Fruit fly (Drosophila melanogaster) whole organism, embryonic: ENCODE measurements around the gene Jhbp13.
A peak's percentile ranks its signal among the peaks of the same experiment; 100 is the strongest.

ENCODE experiments used
- Ada2b ChIP-seq: fragments of 200-800 bp; sonication (Bioruptor generic); IDR thresholded peaks from 2 replicates; pipeline ENCODE4 v1.3.6; 2022; ENCODE audit warnings: missing biosample characterization, missing genetic modification characterization
- CG10147 ChIP-seq: fragments of 200-800 bp; sonication (Bioruptor generic); optimal IDR thresholded peaks from 2 replicates; lab custom pipeline; 2019; ENCODE audit warnings: missing biosample characterization, mild to moderate bottlenecking, missing genetic modification characterization, moderate library complexity
- CG12391 ChIP-seq: fragments of 200-800 bp; sonication (Bioruptor generic); optimal IDR thresholded peaks from 3 replicates; lab custom pipeline; 2018; ENCODE audit warnings: missing biosample characterization, mild to moderate bottlenecking, missing genetic modification characterization, moderate library complexity
- CG12744 ChIP-seq: fragments of 200-800 bp; sonication (Bioruptor generic); optimal IDR thresholded peaks from 2 replicates; lab custom pipeline; 2016; ENCODE audit warnings: missing biosample characterization, missing genetic modification characterization
- CG13287 ChIP-seq: fragments of 200-800 bp; sonication (Bioruptor generic); IDR thresholded peaks from 2 replicates; pipeline ENCODE4 v1.3.6; 2022; ENCODE audit warnings: missing biosample characterization, missing genetic modification characterization; ENCODE audit not compliant: partially characterized antibody
- CG13624 ChIP-seq: fragments of 200-800 bp; sonication (Bioruptor generic); optimal IDR thresholded peaks from 2 replicates; lab custom pipeline; 2016; ENCODE audit warnings: missing biosample characterization, missing genetic modification characterization
- CG14441 ChIP-seq: fragments of 200-800 bp; sonication (Bioruptor generic); IDR thresholded peaks from 2 replicates; pipeline ENCODE4 v1.3.6; 2022; ENCODE audit warnings: missing biosample characterization, missing genetic modification characterization
- CG16779 ChIP-seq: fragments of 200-800 bp; sonication (Bioruptor generic); IDR thresholded peaks from 2 replicates; pipeline ENCODE4 v1.3.6; 2022; ENCODE audit warnings: missing biosample characterization, missing genetic modification characterization
- CG16863 ChIP-seq: fragments of 200-800 bp; sonication (Bioruptor generic); optimal IDR thresholded peaks from 3 replicates; lab custom pipeline; 2016; ENCODE audit warnings: missing biosample characterization, missing genetic modification characterization
- CG17568 ChIP-seq: fragments of 200-800 bp; sonication (Bioruptor generic); optimal IDR thresholded peaks from 2 replicates; lab custom pipeline; 2018; ENCODE audit warnings: missing biosample characterization, mild to moderate bottlenecking, missing genetic modification characterization, moderate library complexity
- CG17912 ChIP-seq: fragments of 200-800 bp; sonication (Bioruptor generic); optimal IDR thresholded peaks from 2 replicates; lab custom pipeline; 2018; ENCODE audit warnings: missing biosample characterization, mild to moderate bottlenecking, missing genetic modification characterization
- CG3407 ChIP-seq: fragments of 200-800 bp; sonication (Bioruptor generic); optimal IDR thresholded peaks from 2 replicates; lab custom pipeline; 2018; ENCODE audit warnings: missing biosample characterization, mild to moderate bottlenecking, missing genetic modification characterization
- CG4328 ChIP-seq: fragments of 200-800 bp; sonication (Bioruptor generic); optimal IDR thresholded peaks from 3 replicates; lab custom pipeline; 2017; ENCODE audit warnings: missing biosample characterization, missing genetic modification reagents, missing genetic modification characterization
- CG7372 ChIP-seq: fragments of 200-800 bp; sonication (Bioruptor generic); IDR thresholded peaks from 2 replicates; pipeline ENCODE4 v1.3.6; 2022; ENCODE audit warnings: missing biosample characterization, missing genetic modification characterization
- Dad ChIP-seq: fragments of 200-800 bp; sonication (Bioruptor generic); optimal IDR thresholded peaks from 3 replicates; lab custom pipeline; 2016; ENCODE audit warnings: missing biosample characterization, missing genetic modification characterization
- Dip2 ChIP-seq: fragments of 200-800 bp; sonication (Bioruptor generic); IDR thresholded peaks from 2 replicates; pipeline ENCODE4 v1.3.6; 2022; ENCODE audit warnings: missing biosample characterization, missing genetic modification characterization
- Dip3 ChIP-seq: fragments of 200-800 bp; sonication (Bioruptor generic); optimal IDR thresholded peaks from 3 replicates; lab custom pipeline; 2016; ENCODE audit warnings: missing biosample characterization, missing genetic modification characterization
- ERR ChIP-seq: fragments of 200-800 bp; sonication (Bioruptor generic); optimal IDR thresholded peaks from 2 replicates; lab custom pipeline; 2016; ENCODE audit warnings: missing biosample characterization, missing genetic modification characterization
- Elba2 ChIP-seq: fragments of 200-800 bp; sonication (Bioruptor generic); optimal IDR thresholded peaks from 3 replicates; lab custom pipeline; 2016; ENCODE audit warnings: missing biosample characterization, missing genetic modification characterization
- Ets65A ChIP-seq: fragments of 200-800 bp; sonication (Bioruptor generic); peaks from one replicate; lab custom pipeline; 2016; ENCODE audit warnings: missing biosample characterization, missing genetic modification characterization
- HLH4C ChIP-seq: fragments of 200-800 bp; sonication (Bioruptor generic); IDR thresholded peaks from 3 replicates; pipeline ENCODE4 v1.3.6; 2022; ENCODE audit warnings: missing biosample characterization, missing genetic modification characterization; ENCODE audit not compliant: partially characterized antibody
- HLH54F ChIP-seq: fragments of 200-800 bp; sonication (Bioruptor generic); optimal IDR thresholded peaks from 3 replicates; lab custom pipeline; 2016; ENCODE audit warnings: missing biosample characterization, missing genetic modification characterization
- Hmr ChIP-seq: fragments of 200-800 bp; sonication (Bioruptor generic); optimal IDR thresholded peaks from 3 replicates; lab custom pipeline; 2017; ENCODE audit warnings: mild to moderate bottlenecking, missing biosample characterization, missing genetic modification reagents, missing genetic modification characterization
- Nf-YC ChIP-seq: fragments of 200-800 bp; optimal IDR thresholded peaks from 3 replicates; lab custom pipeline; 2019; ENCODE audit warnings: missing biosample characterization, mild to moderate bottlenecking, missing genetic modification characterization, moderate library complexity
- Oli ChIP-seq: fragments of 200-800 bp; sonication (Bioruptor generic); optimal IDR thresholded peaks from 2 replicates; lab custom pipeline; 2018; ENCODE audit warnings: missing biosample characterization, mild to moderate bottlenecking, missing genetic modification characterization, moderate library complexity
- Sin3A ChIP-seq: fragments of >200 bp; optimal IDR thresholded peaks from 2 replicates; lab custom pipeline; 2018
- Trl ChIP-seq, 3 experiments: fragments of >200 bp in 2 of 3; fragments of 200-800 bp in 1 of 3; sonication (Bioruptor generic) in 1 of 3; optimal IDR thresholded peaks; 2 replicates in 1 of 3; 3 replicates in 2 of 3; lab custom pipeline; 2016 to 2017; ENCODE audit warnings: missing biosample characterization in 1 of 3, missing genetic modification characterization in 1 of 3
- ac ChIP-seq: fragments of 200-800 bp; sonication (Bioruptor generic); optimal IDR thresholded peaks from 3 replicates; lab custom pipeline; 2017; ENCODE audit warnings: missing biosample characterization, mild to moderate bottlenecking, missing genetic modification characterization
- ash1 ChIP-seq: fragments of 200-800 bp; sonication (Bioruptor generic); optimal IDR thresholded peaks from 2 replicates; lab custom pipeline; 2018; ENCODE audit warnings: missing biosample characterization, mild to moderate bottlenecking, missing genetic modification characterization
- bab2 ChIP-seq: fragments of 200-800 bp; sonication (Bioruptor generic); optimal IDR thresholded peaks from 2 replicates; lab custom pipeline; 2016; ENCODE audit warnings: missing biosample characterization, missing genetic modification characterization
- cad ChIP-seq: fragments of >200 bp; optimal IDR thresholded peaks from 2 replicates; lab custom pipeline; 2017; ENCODE audit warnings: missing biosample characterization, missing genetic modification characterization
- caup ChIP-seq: fragments of 200-800 bp; sonication (Bioruptor generic); optimal IDR thresholded peaks from 3 replicates; lab custom pipeline; 2017; ENCODE audit warnings: missing biosample characterization, mild to moderate bottlenecking, missing genetic modification characterization, moderate library complexity; ENCODE audit not compliant: severe bottlenecking
- chm ChIP-seq: fragments of 200-800 bp; sonication (Bioruptor generic); IDR thresholded peaks from 2 replicates; pipeline ENCODE4 v1.3.6; 2022; ENCODE audit warnings: missing biosample characterization, missing genetic modification characterization
- crol ChIP-seq: fragments of 200-800 bp; sonication (Bioruptor generic); IDR thresholded peaks from 2 replicates; pipeline ENCODE4 v1.3.6; 2022; ENCODE audit warnings: missing biosample characterization, missing genetic modification characterization
- dan ChIP-seq: fragments of 200-800 bp; sonication (Bioruptor generic); IDR thresholded peaks from 2 replicates; pipeline ENCODE4 v1.3.6; 2022; ENCODE audit warnings: missing biosample characterization, missing genetic modification characterization
- dm ChIP-seq: fragments of 200-800 bp; sonication (Bioruptor generic); optimal IDR thresholded peaks from 3 replicates; lab custom pipeline; 2016; ENCODE audit warnings: missing biosample characterization, missing genetic modification characterization
- dpn ChIP-seq, 2 experiments: fragments of 200-800 bp; sonication (Bioruptor generic); optimal IDR thresholded peaks; 3 replicates each; lab custom pipeline; 2016; ENCODE audit warnings: missing biosample characterization in 2 of 2, missing genetic modification characterization in 2 of 2
- eve ChIP-seq, 2 experiments: fragments of >200 bp; optimal IDR thresholded peaks; 2 replicates each; lab custom pipeline; 2017; ENCODE audit warnings: missing biosample characterization in 2 of 2, missing genetic modification characterization in 2 of 2
- gt ChIP-seq: fragments of 200-800 bp; sonication (Bioruptor generic); IDR thresholded peaks from 2 replicates; pipeline ENCODE4 v1.3.6; 2022; ENCODE audit warnings: missing biosample characterization, missing genetic modification characterization
- inv ChIP-seq: fragments of 200-800 bp; sonication (Bioruptor generic); IDR thresholded peaks from 2 replicates; pipeline ENCODE4 v1.3.6; 2022; ENCODE audit warnings: missing biosample characterization, missing genetic modification characterization; ENCODE audit not compliant: partially characterized antibody
- klu ChIP-seq: fragments of 200-800 bp; sonication (Bioruptor generic); IDR thresholded peaks from 2 replicates; pipeline ENCODE4 v1.3.6; 2022; ENCODE audit warnings: missing biosample characterization, missing genetic modification characterization
- lov ChIP-seq, 2 experiments: fragments of 200-800 bp in 1 of 2; fragments of >200 bp in 1 of 2; sonication (Bioruptor generic) in 1 of 2; IDR thresholded peaks in 1 of 2; optimal IDR thresholded peaks in 1 of 2; 2 replicates in 1 of 2; 3 replicates in 1 of 2; pipeline versions ENCODE4 v1.3.6 to Lab custom; 2017 to 2022; ENCODE audit warnings: missing biosample characterization in 1 of 2, missing genetic modification characterization in 1 of 2
- oc ChIP-seq: fragments of 200-800 bp; sonication (Bioruptor generic); optimal IDR thresholded peaks from 2 replicates; lab custom pipeline; 2018; ENCODE audit warnings: missing biosample characterization, mild to moderate bottlenecking, missing genetic modification characterization, moderate library complexity
- pan ChIP-seq, 4 experiments: fragments of >200 bp in 3 of 4; fragments of 200-800 bp in 1 of 4; sonication (Bioruptor generic) in 1 of 4; optimal IDR thresholded peaks in 3 of 4; IDR thresholded peaks in 1 of 4; 2 replicates each; pipeline versions ENCODE4 v1.3.6 to Lab custom; 2017 to 2022; ENCODE audit warnings: missing biosample characterization in 2 of 4, missing genetic modification characterization in 2 of 4, mixed read lengths in 1 of 4
- pzg ChIP-seq: fragments of 200-800 bp; sonication (Bioruptor generic); optimal IDR thresholded peaks from 3 replicates; lab custom pipeline; 2018; ENCODE audit warnings: missing biosample characterization, mild to moderate bottlenecking, missing genetic modification characterization, moderate library complexity
- ssp ChIP-seq: fragments of 200-800 bp; sonication (Bioruptor generic); IDR thresholded peaks from 2 replicates; pipeline ENCODE4 v1.3.6; 2022; ENCODE audit warnings: missing biosample characterization, missing genetic modification characterization
- tin ChIP-seq: fragments of 200-800 bp; sonication (Bioruptor generic); optimal IDR thresholded peaks from 3 replicates; lab custom pipeline; 2016; ENCODE audit warnings: missing biosample characterization, missing genetic modification characterization
- z ChIP-seq: fragments of 200-800 bp; sonication (Bioruptor generic); IDR thresholded peaks from 3 replicates; pipeline ENCODE4 v1.3.6; 2022; ENCODE audit warnings: missing biosample characterization, missing genetic modification characterization
- zfh1 ChIP-seq: fragments of 200-800 bp; sonication (Bioruptor generic); IDR thresholded peaks from 3 replicates; pipeline ENCODE4 v1.3.6; 2022; ENCODE audit warnings: missing biosample characterization, missing genetic modification characterization

Jhbp13 gene

DNA sequence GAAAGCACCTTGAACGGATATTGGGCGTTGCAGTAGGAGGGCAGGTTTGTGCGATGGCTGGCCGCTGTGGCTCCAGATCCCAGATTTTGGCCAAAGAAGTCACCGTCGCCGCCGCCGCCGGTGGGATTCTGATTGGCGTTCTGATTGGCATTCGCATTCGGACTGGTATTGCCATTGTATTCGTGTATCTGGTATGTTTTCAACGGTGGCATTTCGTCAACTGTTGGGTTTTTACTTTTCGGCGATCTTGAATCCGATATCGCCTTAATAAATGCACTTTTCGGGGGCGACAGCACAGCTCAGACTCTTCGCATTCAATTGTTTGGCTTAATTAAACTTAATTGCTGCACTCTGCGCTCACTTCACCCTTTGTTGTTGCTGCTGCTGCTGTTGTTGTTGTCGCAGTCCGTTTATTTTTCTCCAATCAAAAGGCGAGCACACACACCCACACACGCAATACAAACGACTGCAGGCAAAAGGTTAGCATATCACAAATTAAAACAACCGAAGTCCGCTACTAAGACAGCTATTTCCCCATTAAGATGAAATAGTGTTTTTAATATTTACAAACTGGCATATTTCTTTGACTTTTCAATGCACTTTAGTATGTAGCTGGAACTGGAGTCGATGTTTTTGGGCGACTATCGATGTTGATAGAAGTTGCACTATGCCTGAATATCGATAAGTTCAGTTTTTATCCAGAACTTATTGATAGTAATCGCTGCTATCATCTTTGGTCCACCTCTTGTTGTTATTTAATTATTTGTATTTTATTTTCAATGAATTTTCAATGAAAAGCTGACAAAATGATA is 20.3 kb upstream of the Jhbp13 start, which contains the start of the genes CG9426 and mRF1 (continued):
- TF ChIP-seq eve (GFP tag; optimal IDR thresholded peaks at IDR 0.05; lab: Kevin White, UChicago) (no peak), Oli (no peak), CG4328 (GFP tag; lab: Kevin White, UChicago) (no peak), zfh1 (no peak), chm (no peak), ERR (GFP tag; lab: Kevin White, UChicago) (peak; percentile 27), Dip2 (no peak), inv (peak; percentile 96), gt (GFP tag; lab: Robert Waterston, UW) (no peak), CG12391 (peak; percentile 50), ash1 (GFP tag; lab: Kevin White, UChicago) (no peak), CG17568 (GFP tag; lab: Kevin White, UChicago) (no peak), pzg (GFP tag; lab: Kevin White, UChicago) (peak; percentile 81), oc (tag; lab: Kevin White, UChicago) (no peak), CG14441 (GFP tag; lab: Robert Waterston, UW) (peak; percentile 22; the same call in 1 of the 2 replicates), Elba2 (peak; percentile 86), dm (GFP tag; lab: Kevin White, UChicago) (peak; percentile 24), CG16779 (no peak), Hmr (GFP tag; lab: Kevin White, UChicago) (peak; percentile 3), CG17912 (GFP tag; lab: Kevin White, UChicago) (no peak), bab2 (no peak), HLH4C (GFP tag; lab: Robert Waterston, UW) (peak; percentile 97), cad (no peak), lov (optimal IDR thresholded peaks at IDR 0.05; lab: Kevin White, UChicago) (no peak), lov (GFP tag; IDR thresholded peaks at IDR 0.05; lab: Robert Waterston, UW) (no peak), Trl (optimal IDR thresholded peaks at IDR 0.05; lab: Kevin White, UChicago) (no peak), Trl (GFP tag; optimal IDR thresholded peaks at IDR 0.05; lab: Kevin White, UChicago) (peak; percentile 10), caup (GFP tag; lab: Kevin White, UChicago) (peak; percentile 5), Nf-YC (tag; lab: Kevin White, UChicago) (peak; percentile 90), tin (GFP tag; lab: Kevin White, UChicago) (no peak), Ets65A (GFP tag; lab: Kevin White, UChicago) (no peak), Dip3 (GFP tag; lab: Kevin White, UChicago) (no peak), pan (optimal IDR thresholded peaks at IDR 0.05; lab: Kevin White, UChicago) (no peak), pan (GFP tag; optimal IDR thresholded peaks at IDR 0.05 in 1 of 2, IDR thresholded peaks at IDR 0.05 in 1 of 2) (no peak), HLH54F (GFP tag; lab: Kevin White, UChicago) (no peak), ac (GFP tag; lab: Kevin White, UChicago) (no peak), CG13287 (GFP tag; lab: Robert Waterston, UW) (peak; percentile 99), dan (GFP tag; lab: Robert Waterston, UW) (no peak), Sin3A (peak; percentile 59), crol (GFP tag; lab: Robert Waterston, UW) (no peak), CG16863 (GFP tag; lab: Kevin White, UChicago) (no peak), Dad (no peak), CG7372 (no peak), CG12744 (peak; percentile 14), Ada2b (GFP tag; lab: Robert Waterston, UW) (no peak), CG13624 (GFP tag; lab: Kevin White, UChicago) (peak; percentile 40), ssp (no peak), z (no peak), CG10147 (GFP tag; lab: Kevin White, UChicago) (no peak), dpn (GFP tag; optimal IDR thresholded peaks at IDR 0.05; lab: Kevin White, UChicago) (peak; percentile 17 to 24), CG3407 (GFP tag; lab: Kevin White, UChicago) (no peak), klu (no peak)
